Worm (Caenorhabditis elegans) whole organism, L2 larva: Measurements from ENCODE around the gene Y41E3.18.

Source experiments
- F13H6.1 ChIP-seq: sonication (generic microtip); optimal IDR thresholded peaks from 2 replicates; lab custom pipeline; 2016; ENCODE audit warnings: missing genetic modification characterization, missing compliant biosample characterization
- R02D3.7 ChIP-seq: fragments of 150-350 bp; optimal IDR thresholded peaks from 2 replicates; lab custom pipeline; 2014; ENCODE audit warnings: missing biosample characterization, missing genetic modification characterization
- Y55F3AM.14 ChIP-seq: fragments of 200-800 bp; sonication (Bioruptor generic); optimal IDR thresholded peaks from 2 replicates; lab custom pipeline; 2018; ENCODE audit warnings: mild to moderate bottlenecking, missing genetic modification characterization, missing compliant biosample characterization
- alr-1 ChIP-seq: fragments of 150-350 bp; optimal IDR thresholded peaks from 2 replicates; lab custom pipeline; 2014; ENCODE audit warnings: missing biosample characterization, missing genetic modification characterization
- aly-2 ChIP-seq: fragments of 150-350 bp; optimal IDR thresholded peaks from 2 replicates; lab custom pipeline; 2014; ENCODE audit warnings: missing biosample characterization, missing genetic modification characterization
- ama-1 ChIP-seq: fragments of 150-350 bp; optimal IDR thresholded peaks from 2 replicates; lab custom pipeline; 2018; ENCODE audit warnings: inconsistent platforms
- blmp-1 ChIP-seq: sonication (generic microtip); optimal IDR thresholded peaks from 2 replicates; lab custom pipeline; 2017; ENCODE audit warnings: missing genetic modification characterization, mild to moderate bottlenecking, missing compliant biosample characterization, antibody characterized with exemption, moderate library complexity; ENCODE audit not compliant: insufficient read depth
- ceh-16 ChIP-seq: fragments of 150-350 bp; optimal IDR thresholded peaks from 2 replicates; lab custom pipeline; 2014; ENCODE audit warnings: missing biosample characterization, missing genetic modification characterization
- ceh-82 ChIP-seq: fragments of 150-350 bp; optimal IDR thresholded peaks from 2 replicates; lab custom pipeline; 2014; ENCODE audit warnings: missing biosample characterization, missing genetic modification characterization
- crh-2 ChIP-seq: sonication (generic microtip); optimal IDR thresholded peaks from 2 replicates; lab custom pipeline; 2017; ENCODE audit warnings: missing biosample characterization, missing genetic modification characterization
- egl-27 ChIP-seq: sonication (generic microtip); optimal IDR thresholded peaks from 3 replicates; lab custom pipeline; 2017; ENCODE audit warnings: missing biosample characterization, missing genetic modification reagents, missing genetic modification characterization
- elt-1 ChIP-seq: fragments of 150-350 bp; optimal IDR thresholded peaks from 2 replicates; lab custom pipeline; 2014; ENCODE audit warnings: missing biosample characterization, missing genetic modification characterization
- elt-3 ChIP-seq: sonication (generic microtip); optimal IDR thresholded peaks from 2 replicates; lab custom pipeline; 2017; ENCODE audit warnings: missing biosample characterization, missing genetic modification characterization
- gmeb-1 ChIP-seq: fragments of 150-350 bp; optimal IDR thresholded peaks from 2 replicates; lab custom pipeline; 2014; ENCODE audit warnings: missing biosample characterization, missing genetic modification characterization
- lin-11 ChIP-seq: fragments of 150-350 bp; sonication (generic microtip); optimal IDR thresholded peaks from 2 replicates; lab custom pipeline; 2014; ENCODE audit warnings: missing biosample characterization, missing genetic modification characterization, inconsistent platforms, mixed read lengths
- lin-13 ChIP-seq: fragments of 150-350 bp; optimal IDR thresholded peaks from 2 replicates; lab custom pipeline; 2014; ENCODE audit warnings: missing biosample characterization, missing genetic modification reagents, missing genetic modification characterization
- lin-39 ChIP-seq: fragments of 150-350 bp; optimal IDR thresholded peaks from 2 replicates; lab custom pipeline; 2014; ENCODE audit warnings: missing biosample characterization, missing genetic modification reagents, missing genetic modification characterization
- lsy-2 ChIP-seq, 2 experiments: fragments of 150-350 bp in 1 of 2; sonication (generic microtip) in 1 of 2; optimal IDR thresholded peaks; 2 replicates each; lab custom pipeline; 2014 to 2017; ENCODE audit warnings: missing biosample characterization in 2 of 2, missing genetic modification characterization in 2 of 2
- mab-5 ChIP-seq: fragments of 150-350 bp; optimal IDR thresholded peaks from 2 replicates; lab custom pipeline; 2014; ENCODE audit warnings: missing biosample characterization, missing genetic modification characterization
- nhr-10 ChIP-seq: sonication (generic microtip); optimal IDR thresholded peaks from 2 replicates; lab custom pipeline; 2017; ENCODE audit warnings: missing biosample characterization, missing genetic modification characterization
- nhr-11 ChIP-seq: fragments of 150-350 bp; optimal IDR thresholded peaks from 2 replicates; lab custom pipeline; 2014; ENCODE audit warnings: missing biosample characterization, missing genetic modification characterization
- nhr-12 ChIP-seq: fragments of 150-350 bp; optimal IDR thresholded peaks from 2 replicates; lab custom pipeline; 2014; ENCODE audit warnings: missing biosample characterization, missing genetic modification characterization
- nhr-129 ChIP-seq: fragments of 150-350 bp; optimal IDR thresholded peaks from 2 replicates; lab custom pipeline; 2014; ENCODE audit warnings: missing biosample characterization, missing genetic modification characterization
- nhr-21 ChIP-seq: fragments of 150-350 bp; optimal IDR thresholded peaks from 2 replicates; lab custom pipeline; 2014; ENCODE audit warnings: missing biosample characterization, missing genetic modification characterization
- nhr-23 ChIP-seq: fragments of 150-350 bp; optimal IDR thresholded peaks from 2 replicates; lab custom pipeline; 2014; ENCODE audit warnings: missing biosample characterization, missing genetic modification reagents, missing genetic modification characterization
- nhr-77 ChIP-seq: fragments of 150-350 bp; optimal IDR thresholded peaks from 2 replicates; lab custom pipeline; 2014; ENCODE audit warnings: missing biosample characterization, missing genetic modification characterization
- peb-1 ChIP-seq: fragments of 150-350 bp; optimal IDR thresholded peaks from 2 replicates; lab custom pipeline; 2014; ENCODE audit warnings: missing biosample characterization, missing genetic modification characterization
- sem-4 ChIP-seq: fragments of 150-350 bp; optimal IDR thresholded peaks from 2 replicates; lab custom pipeline; 2014; ENCODE audit warnings: missing biosample characterization, missing genetic modification reagents, missing genetic modification characterization
- skn-1 ChIP-seq: sonication (generic microtip); optimal IDR thresholded peaks from 2 replicates; lab custom pipeline; 2017; ENCODE audit warnings: missing biosample characterization, missing genetic modification characterization
- sma-3 ChIP-seq: sonication (generic microtip); optimal IDR thresholded peaks from 2 replicates; lab custom pipeline; 2016; ENCODE audit warnings: missing genetic modification reagents, missing genetic modification characterization, missing compliant biosample characterization
- sma-9 ChIP-seq, 2 experiments: fragments of 150-350 bp in 1 of 2; sonication (generic microtip) in 1 of 2; optimal IDR thresholded peaks; 2 replicates each; lab custom pipeline; 2014 to 2016; ENCODE audit warnings: missing genetic modification characterization in 2 of 2, mild to moderate bottlenecking in 1 of 2, missing biosample characterization in 1 of 2, missing compliant biosample characterization in 1 of 2, missing genetic modification reagents in 1 of 2, moderate library complexity in 1 of 2
- unc-39 ChIP-seq: fragments of 150-350 bp; optimal IDR thresholded peaks from 2 replicates; lab custom pipeline; 2014; ENCODE audit warnings: missing biosample characterization, missing genetic modification characterization
- unc-55 ChIP-seq: fragments of 150-350 bp; sonication (generic microtip); optimal IDR thresholded peaks from 3 replicates; lab custom pipeline; 2014; ENCODE audit warnings: missing biosample characterization, missing genetic modification reagents, missing genetic modification characterization
- unc-62 ChIP-seq: fragments of 150-350 bp; optimal IDR thresholded peaks from 2 replicates; lab custom pipeline; 2014; ENCODE audit warnings: missing biosample characterization, missing genetic modification reagents, missing genetic modification characterization
- ztf-1 ChIP-seq: fragments of 200-800 bp; sonication (Bioruptor generic); conservative IDR thresholded peaks from 2 replicates; pipeline ENCODE4 v1.3.6; 2022; ENCODE audit warnings: missing genetic modification characterization, missing compliant biosample characterization
- ztf-4 ChIP-seq: fragments of 150-350 bp; optimal IDR thresholded peaks from 2 replicates; lab custom pipeline; 2014; ENCODE audit warnings: missing biosample characterization, missing genetic modification characterization

The Y41E3.18 gene

DNA sequence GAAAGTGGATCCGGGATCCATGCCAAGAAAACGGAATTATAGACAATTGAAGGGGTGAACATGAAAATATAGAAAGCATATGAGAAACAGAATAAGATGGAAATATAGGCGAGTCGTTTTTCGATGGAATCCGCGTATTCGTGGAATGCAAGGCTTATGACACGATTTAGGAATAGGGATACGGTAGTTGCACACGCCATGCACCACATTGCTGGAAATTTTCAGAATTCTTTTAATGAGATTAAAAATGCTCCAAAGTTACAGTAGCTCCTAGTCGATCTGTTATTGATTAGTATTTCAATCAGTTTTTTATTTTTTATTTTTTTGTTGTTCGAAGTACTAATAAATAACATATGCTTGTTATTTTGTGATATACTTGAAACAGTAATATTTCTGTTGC lies 14.5 kb downstream of the Y41E3.18 start:
- no peak for TF ChIP-seq ceh-16 (tag; lab: Kevin White, UChicago)
- TF ChIP-seq ceh-82 (tag; lab: Kevin White, UChicago): no peak
- no peak for TF ChIP-seq elt-1 (tag; lab: Kevin White, UChicago)
- no peak for TF ChIP-seq lsy-2 (tag; optimal IDR thresholded peaks at IDR 0.05; lab: Kevin White, UChicago)
- TF ChIP-seq gmeb-1 (tag; lab: Kevin White, UChicago): no peak
- TF ChIP-seq lin-11 (tag; lab: Kevin White, UChicago): no peak
- no peak for TF ChIP-seq F13H6.1 (tag; lab: Kevin White, UChicago)
- TF ChIP-seq elt-3 (tag; lab: Kevin White, UChicago): no peak
- TF ChIP-seq nhr-23 (tag; lab: Kevin White, UChicago): no peak
- no peak for TF ChIP-seq sma-3 (GFP tag; lab: Kevin White, UChicago)

DNA sequence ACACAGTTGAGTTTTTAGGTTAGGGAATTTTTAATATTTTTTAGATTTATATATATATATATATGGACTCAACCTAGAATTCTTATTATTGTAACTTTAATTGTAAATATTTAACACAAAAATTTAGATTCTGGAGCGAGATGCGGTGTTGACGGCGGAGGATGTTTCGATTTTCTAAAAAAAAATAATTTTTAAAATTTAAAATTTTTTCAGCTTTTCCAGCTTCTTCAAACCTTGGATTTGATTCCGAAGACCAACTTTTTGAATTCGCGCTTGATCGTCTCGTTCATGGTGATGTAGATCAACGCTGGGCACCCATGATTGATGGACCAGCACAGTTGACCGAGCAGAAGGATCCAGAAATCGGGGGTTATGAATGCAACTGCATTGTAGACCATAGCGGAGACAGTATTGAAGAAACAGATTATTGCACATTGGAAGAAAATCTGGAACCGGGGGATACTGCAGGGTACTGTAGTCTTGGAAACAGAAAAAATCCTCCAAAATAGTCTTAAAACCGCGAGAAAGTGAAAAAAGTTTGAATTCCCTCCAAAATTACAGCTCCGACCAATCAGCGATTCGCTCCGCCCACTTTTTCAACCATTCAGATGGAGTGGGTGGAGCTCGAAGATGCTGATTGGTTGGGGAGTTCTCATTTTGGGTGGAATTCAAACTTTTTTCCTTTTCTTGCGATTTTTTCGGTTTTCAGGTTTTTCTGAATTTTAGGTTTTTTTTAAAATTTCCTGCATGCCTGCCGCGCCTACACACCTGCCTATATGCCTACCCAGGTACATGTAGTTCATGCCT lies 16.1 kb downstream of the Y41E3.18 start:
- TF ChIP-seq aly-2 (tag; lab: Kevin White, UChicago): peak; percentile 32
- peak; percentile 36 for TF ChIP-seq nhr-129 (tag; lab: Kevin White, UChicago)
- TF ChIP-seq ztf-4 (tag; lab: Kevin White, UChicago): no peak

DNA sequence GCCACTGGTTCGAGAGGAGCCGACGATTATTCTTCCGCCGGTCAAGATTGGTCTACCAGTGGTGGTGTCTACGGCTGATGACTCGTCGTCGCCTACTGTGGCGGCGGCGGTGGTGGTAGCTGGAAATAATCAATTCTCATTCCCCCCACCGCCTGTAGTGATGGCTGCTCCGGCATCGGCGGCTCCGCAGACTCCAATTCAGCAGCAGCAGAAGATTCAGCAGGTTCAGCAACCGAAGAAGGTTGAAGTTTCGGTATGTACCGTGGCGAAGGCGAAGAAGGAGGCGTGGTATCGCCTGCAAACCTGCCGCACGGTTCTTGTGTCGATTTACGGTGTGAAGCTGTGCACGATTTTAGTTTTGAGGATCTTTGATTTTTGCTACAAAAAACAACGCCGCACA lies 19.4 kb downstream of the Y41E3.18 start:
- no peak for TF ChIP-seq mab-5 (tag; lab: Kevin White, UChicago)

DNA sequence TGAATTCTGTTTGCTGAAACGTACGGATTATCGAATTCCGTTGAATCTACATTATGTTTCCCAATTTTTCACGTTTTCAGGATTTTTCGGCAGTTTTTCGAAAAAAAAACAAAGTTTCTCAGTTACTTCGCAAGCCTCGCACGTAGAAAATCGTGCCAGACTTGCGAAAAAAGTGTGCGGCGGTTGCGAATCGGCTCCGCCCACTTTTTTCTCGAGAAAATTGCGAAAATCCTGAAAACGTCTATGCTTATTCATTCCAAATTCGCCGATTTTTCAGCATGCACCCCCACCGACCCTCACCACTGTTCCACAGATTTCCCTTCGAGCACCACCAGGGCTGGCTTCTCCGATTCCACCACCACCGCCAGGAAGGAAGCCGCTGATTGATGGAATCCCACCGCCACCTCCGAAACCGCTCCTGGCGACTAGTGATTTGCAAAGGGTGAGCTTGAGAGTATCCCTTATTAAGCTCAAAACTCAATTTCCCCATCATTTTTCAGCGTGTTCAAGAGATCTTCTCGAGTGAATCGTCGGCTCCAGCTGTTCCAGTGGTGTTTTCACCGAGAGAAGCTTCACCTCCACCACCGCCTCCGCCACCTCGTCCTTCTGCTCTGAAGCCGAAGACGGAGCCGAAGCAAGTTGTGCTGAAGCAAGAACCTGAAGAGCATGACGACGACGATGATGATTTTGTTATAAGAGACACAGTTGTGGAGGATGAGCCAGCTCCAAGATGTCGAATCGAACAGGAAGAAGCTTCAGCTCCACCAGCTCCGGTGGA lies 23.2 kb downstream of the Y41E3.18 start:
- TF ChIP-seq nhr-11 (tag; lab: Kevin White, UChicago) (no peak), ztf-1 (GFP tag; lab: Robert Waterston, UW) (no peak), peb-1 (no peak), nhr-129 (tag; lab: Kevin White, UChicago) (no peak), sem-4 (no peak), nhr-10 (tag; lab: Kevin White, UChicago) (no peak), lin-39 (no peak), ama-1 (no peak), blmp-1 (tag; lab: Kevin White, UChicago) (no peak), lin-11 (tag; lab: Kevin White, UChicago) (no peak), R02D3.7 (tag; lab: Kevin White, UChicago) (no peak), sma-9 (GFP tag; optimal IDR thresholded peaks at IDR 0.05; lab: Kevin White, UChicago) (no peak), sma-9 (tag; optimal IDR thresholded peaks at IDR 0.05; lab: Kevin White, UChicago) (no peak), ceh-16 (tag; lab: Kevin White, UChicago) (no peak), alr-1 (tag; lab: Kevin White, UChicago) (no peak), unc-55 (GFP tag; lab: Kevin White, UChicago) (no peak), nhr-23 (tag; lab: Kevin White, UChicago) (no peak)

DNA sequence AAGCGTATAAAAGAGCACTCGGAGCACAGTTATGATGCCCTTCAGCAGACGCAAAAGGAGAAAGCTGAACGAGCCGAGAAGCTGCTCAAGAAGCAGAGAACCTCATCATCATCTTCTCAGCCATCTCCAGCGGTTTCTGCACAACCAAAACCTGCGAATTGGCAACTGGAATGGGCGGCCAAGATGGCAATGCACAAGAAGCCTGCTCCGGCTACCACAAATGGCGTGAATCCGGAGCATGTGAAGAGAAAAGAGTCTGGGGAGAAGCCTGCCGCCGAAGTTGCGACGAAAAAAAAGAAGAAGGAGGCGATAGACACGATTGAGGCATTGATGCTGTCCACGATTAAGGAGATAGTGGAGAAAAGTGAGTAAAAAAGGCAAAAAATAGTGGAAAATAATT lies 24.4 kb downstream of the Y41E3.18 start:
- no peak for TF ChIP-seq unc-39 (tag; lab: Kevin White, UChicago)
- TF ChIP-seq lin-39: no peak
- TF ChIP-seq nhr-11 (tag; lab: Kevin White, UChicago): no peak
- TF ChIP-seq elt-3 (tag; lab: Kevin White, UChicago): no peak
- TF ChIP-seq elt-1 (tag; lab: Kevin White, UChicago): no peak
- TF ChIP-seq nhr-21 (tag; lab: Kevin White, UChicago): no peak
- no peak for TF ChIP-seq skn-1 (tag; lab: Kevin White, UChicago)
- TF ChIP-seq lin-11 (tag; lab: Kevin White, UChicago): no peak
- TF ChIP-seq nhr-10 (tag; lab: Kevin White, UChicago): no peak
- TF ChIP-seq Y55F3AM.14 (GFP tag; lab: Kevin White, UChicago): no peak
- TF ChIP-seq lin-13 (GFP tag; lab: Kevin White, UChicago): no peak
- no peak for TF ChIP-seq ama-1
- TF ChIP-seq crh-2: no peak
- TF ChIP-seq ceh-16 (tag; lab: Kevin White, UChicago): no peak
- no peak for TF ChIP-seq nhr-77 (tag; lab: Kevin White, UChicago)
- no peak for TF ChIP-seq egl-27 (tag; lab: Kevin White, UChicago)
- TF ChIP-seq nhr-12 (tag; lab: Kevin White, UChicago): no peak
- TF ChIP-seq unc-62: no peak
